Fruit fly (Drosophila melanogaster) whole organism: ENCODE data around the gene RpL34a.

Experiments
- CG8478 ChIP-seq: fragments of >200 bp; optimal IDR thresholded peaks from 2 replicates; lab custom pipeline; 2018; ENCODE audit warnings: inconsistent platforms
- Dll ChIP-seq: fragments of >200 bp; optimal IDR thresholded peaks from 2 replicates; lab custom pipeline; 2017
- EcR ChIP-seq, 2 experiments: fragments of >200 bp; optimal IDR thresholded peaks; 2 replicates each; lab custom pipeline; 2017; ENCODE audit warnings: missing biosample characterization in 2 of 2, missing genetic modification characterization in 2 of 2, missing genetic modification reagents in 2 of 2
- pan ChIP-seq: fragments of >200 bp; optimal IDR thresholded peaks from 2 replicates; lab custom pipeline; 2017
- usp ChIP-seq: fragments of >200 bp; optimal IDR thresholded peaks from 2 replicates; lab custom pipeline; 2017; ENCODE audit warnings: missing biosample characterization, missing genetic modification characterization, mixed read lengths

DNA sequence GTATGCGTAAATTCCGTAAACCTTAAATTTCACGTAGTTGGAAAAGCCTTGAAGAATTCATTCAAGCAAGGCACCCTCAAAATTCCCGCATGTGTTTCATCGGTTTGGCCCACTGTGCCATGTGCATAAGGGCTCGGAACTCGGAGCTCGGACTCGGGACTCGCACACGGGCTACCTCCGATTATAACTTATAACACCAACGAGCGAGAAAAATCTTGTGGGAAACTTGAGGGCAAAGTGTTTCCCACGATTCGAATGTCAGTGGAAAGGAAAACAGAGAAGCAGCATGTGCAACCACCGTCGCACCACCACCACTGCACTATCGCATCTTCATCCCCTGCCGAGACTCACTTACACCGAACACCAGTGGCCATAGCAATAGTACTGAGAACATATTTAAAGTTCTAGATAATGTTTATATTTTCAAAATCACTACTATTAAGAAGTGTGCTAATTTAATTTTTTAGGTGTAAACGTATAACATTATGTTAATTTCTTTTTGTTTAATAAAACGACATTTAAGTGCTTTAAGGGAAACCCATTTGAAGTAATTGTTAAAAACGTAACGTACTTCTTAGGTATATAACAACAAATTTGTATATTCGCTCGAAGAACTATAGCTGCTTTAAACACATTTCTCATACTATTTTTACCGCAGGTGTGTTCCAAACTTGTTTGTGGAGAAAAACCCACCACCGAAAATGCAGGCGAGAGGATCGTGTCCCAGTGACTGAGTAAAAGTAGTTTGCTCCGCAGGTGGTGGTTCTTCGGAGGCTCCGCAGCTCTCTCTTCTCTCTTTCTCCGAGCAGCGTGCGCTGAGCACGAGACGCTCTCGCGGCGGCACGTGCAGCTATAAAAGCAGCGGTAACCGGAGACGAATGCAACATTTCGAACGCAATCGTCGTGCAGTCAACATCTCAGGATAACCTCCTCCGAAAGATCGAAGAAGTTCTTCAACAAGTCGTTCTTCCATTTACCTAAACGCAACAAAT, 22.6 kb downstream of the RpL34a start:
- TF ChIP-seq CG8478 (no peak), pan (lab: Kevin White, UChicago) (no peak), usp (GFP tag; lab: Kevin White, UChicago) (no peak), EcR (GFP tag; optimal IDR thresholded peaks at IDR 0.05; lab: Kevin White, UChicago) (no peak), Dll (lab: Kevin White, UChicago) (peak; percentile 65)
